Fruit fly (Drosophila melanogaster) whole organism, embryonic: ENCODE results near the gene CG33288.

Experiments
- Adf1 ChIP-seq: fragments of 200-800 bp; sonication (Bioruptor generic); IDR thresholded peaks from 2 replicates; pipeline ENCODE4 v1.3.6; 2022; ENCODE audit warnings: missing biosample characterization, missing genetic modification characterization
- Antp ChIP-seq: fragments of 200-800 bp; sonication (Bioruptor generic); optimal IDR thresholded peaks from 3 replicates; lab custom pipeline; 2016; ENCODE audit warnings: missing biosample characterization, missing genetic modification characterization
- Atf6 ChIP-seq: fragments of 200-800 bp; sonication (Bioruptor generic); IDR thresholded peaks from 2 replicates; pipeline ENCODE4 v1.3.6; 2022; ENCODE audit warnings: missing biosample characterization, missing genetic modification characterization
- Bdp1 ChIP-seq: fragments of 200-800 bp; sonication (Bioruptor generic); optimal IDR thresholded peaks from 3 replicates; lab custom pipeline; 2016; ENCODE audit warnings: missing biosample characterization, missing genetic modification characterization
- Bgb ChIP-seq: fragments of 200-800 bp; sonication (Bioruptor generic); IDR thresholded peaks from 2 replicates; pipeline ENCODE4 v1.3.6; 2022; ENCODE audit warnings: missing biosample characterization, missing genetic modification characterization; ENCODE audit not compliant: partially characterized antibody
- CG10321 ChIP-seq: fragments of 200-800 bp; sonication (Bioruptor generic); IDR thresholded peaks from 2 replicates; pipeline ENCODE4 v1.3.6; 2022; ENCODE audit warnings: missing biosample characterization, missing genetic modification characterization
- CG14050 ChIP-seq: fragments of 200-800 bp; sonication (Bioruptor generic); IDR thresholded peaks from 3 replicates; pipeline ENCODE4 v1.3.6; 2022; ENCODE audit warnings: missing biosample characterization, missing genetic modification characterization
- CG14965 ChIP-seq: fragments of 200-800 bp; sonication (Bioruptor generic); optimal IDR thresholded peaks from 2 replicates; lab custom pipeline; 2016; ENCODE audit warnings: missing biosample characterization, missing genetic modification characterization, borderline replicate concordance
- CG1602 ChIP-seq: fragments of 200-800 bp; sonication (Bioruptor generic); optimal IDR thresholded peaks from 3 replicates; lab custom pipeline; 2016; ENCODE audit warnings: missing biosample characterization, missing genetic modification characterization
- CG16779 ChIP-seq: fragments of 200-800 bp; sonication (Bioruptor generic); IDR thresholded peaks from 2 replicates; pipeline ENCODE4 v1.3.6; 2022; ENCODE audit warnings: missing biosample characterization, missing genetic modification characterization
- CG1832 ChIP-seq: fragments of 200-800 bp; sonication (Bioruptor generic); optimal IDR thresholded peaks from 2 replicates; lab custom pipeline; 2017; ENCODE audit warnings: missing biosample characterization, mild to moderate bottlenecking, missing genetic modification characterization, inconsistent platforms
- CG2678 ChIP-seq: fragments of 200-800 bp; sonication (Bioruptor generic); optimal IDR thresholded peaks from 3 replicates; lab custom pipeline; 2019; ENCODE audit warnings: missing biosample characterization, mild to moderate bottlenecking, missing genetic modification characterization, moderate library complexity
- CG3407 ChIP-seq: fragments of 200-800 bp; sonication (Bioruptor generic); optimal IDR thresholded peaks from 2 replicates; lab custom pipeline; 2018; ENCODE audit warnings: missing biosample characterization, mild to moderate bottlenecking, missing genetic modification characterization
- CG3847 ChIP-seq: fragments of 200-800 bp; sonication (Bioruptor generic); IDR thresholded peaks from 2 replicates; pipeline ENCODE4 v1.3.6; 2022; ENCODE audit warnings: missing biosample characterization, missing genetic modification characterization
- CG3995 ChIP-seq: fragments of 200-800 bp; sonication (Bioruptor generic); optimal IDR thresholded peaks from 3 replicates; lab custom pipeline; 2016; ENCODE audit warnings: missing biosample characterization, missing genetic modification characterization
- CG4328 ChIP-seq: fragments of 200-800 bp; sonication (Bioruptor generic); optimal IDR thresholded peaks from 3 replicates; lab custom pipeline; 2017; ENCODE audit warnings: missing biosample characterization, missing genetic modification reagents, missing genetic modification characterization
- CG4360 ChIP-seq: fragments of 200-800 bp; sonication (Bioruptor generic); IDR thresholded peaks from 2 replicates; pipeline ENCODE4 v1.3.6; 2022; ENCODE audit warnings: missing biosample characterization, missing genetic modification characterization
- CG4617 ChIP-seq: fragments of 200-800 bp; sonication (Bioruptor generic); optimal IDR thresholded peaks from 3 replicates; lab custom pipeline; 2016; ENCODE audit warnings: missing biosample characterization, missing genetic modification characterization, borderline replicate concordance
- CG4730 ChIP-seq: fragments of 200-800 bp; sonication (Bioruptor generic); IDR thresholded peaks from 2 replicates; pipeline ENCODE4 v1.3.6; 2022; ENCODE audit warnings: missing biosample characterization, missing genetic modification characterization
- CG7271 ChIP-seq: fragments of 200-800 bp; sonication (Bioruptor generic); optimal IDR thresholded peaks from 2 replicates; lab custom pipeline; 2018; ENCODE audit warnings: missing biosample characterization, mild to moderate bottlenecking, missing genetic modification characterization, moderate library complexity
- CG7987 ChIP-seq: fragments of 200-800 bp; sonication (Bioruptor generic); optimal IDR thresholded peaks from 2 replicates; lab custom pipeline; 2018; ENCODE audit warnings: missing biosample characterization, mild to moderate bottlenecking, missing genetic modification characterization, moderate library complexity
- CG8478 ChIP-seq: fragments of >200 bp; optimal IDR thresholded peaks from 2 replicates; lab custom pipeline; 2018
- CG8765 ChIP-seq: fragments of 200-800 bp; sonication (Bioruptor generic); IDR thresholded peaks from 2 replicates; pipeline ENCODE4 v1.3.6; 2022; ENCODE audit warnings: missing biosample characterization, missing genetic modification characterization
- Ets97D ChIP-seq: fragments of 200-800 bp; sonication (Bioruptor generic); optimal IDR thresholded peaks from 3 replicates; lab custom pipeline; 2016; ENCODE audit warnings: missing biosample characterization, missing genetic modification characterization
- H15 ChIP-seq: fragments of 200-800 bp; sonication (Bioruptor generic); IDR thresholded peaks from 3 replicates; pipeline ENCODE4 v1.3.6; 2022; ENCODE audit warnings: missing biosample characterization, missing genetic modification characterization
- Hmr ChIP-seq: fragments of 200-800 bp; sonication (Bioruptor generic); optimal IDR thresholded peaks from 3 replicates; lab custom pipeline; 2017; ENCODE audit warnings: mild to moderate bottlenecking, missing biosample characterization, missing genetic modification reagents, missing genetic modification characterization
- Med ChIP-seq: fragments of 200-800 bp; sonication (Bioruptor generic); peaks from one replicate; lab custom pipeline; 2016; ENCODE audit warnings: missing biosample characterization, missing genetic modification characterization, mild to moderate bottlenecking, inconsistent platforms, moderate library complexity
- Neu2 ChIP-seq: fragments of 200-800 bp; sonication (Bioruptor generic); optimal IDR thresholded peaks from 3 replicates; lab custom pipeline; 2016; ENCODE audit warnings: missing biosample characterization, missing genetic modification characterization, borderline replicate concordance
- Rfx ChIP-seq: fragments of 200-800 bp; sonication (Bioruptor generic); IDR thresholded peaks from 2 replicates; pipeline ENCODE4 v1.3.6; 2022; ENCODE audit warnings: missing biosample characterization, missing genetic modification characterization
- Sox102F ChIP-seq: fragments of 200-800 bp; sonication (Bioruptor generic); optimal IDR thresholded peaks from 2 replicates; lab custom pipeline; 2018; ENCODE audit warnings: missing biosample characterization, mild to moderate bottlenecking, missing genetic modification characterization, moderate library complexity
- Taf1 ChIP-seq: fragments of 200-800 bp; sonication (Bioruptor generic); IDR thresholded peaks from 2 replicates; pipeline ENCODE4 v1.3.6; 2022; ENCODE audit warnings: missing biosample characterization, missing genetic modification characterization
- YL-1 ChIP-seq: fragments of 200-800 bp; sonication (Bioruptor generic); optimal IDR thresholded peaks from 3 replicates; lab custom pipeline; 2017; ENCODE audit warnings: missing biosample characterization, mild to moderate bottlenecking, missing genetic modification characterization
- ab ChIP-seq: fragments of 200-800 bp; sonication (Bioruptor generic); optimal IDR thresholded peaks from 2 replicates; lab custom pipeline; 2016; ENCODE audit warnings: missing biosample characterization, missing genetic modification characterization
- aop ChIP-seq: fragments of 200-800 bp; sonication (Bioruptor generic); IDR thresholded peaks from 2 replicates; pipeline ENCODE4 v1.3.6; 2022; ENCODE audit warnings: missing biosample characterization, missing genetic modification characterization
- az2 ChIP-seq: fragments of 200-800 bp; sonication (Bioruptor generic); optimal IDR thresholded peaks from 3 replicates; lab custom pipeline; 2016; ENCODE audit warnings: missing biosample characterization, missing genetic modification characterization
- bab2 ChIP-seq: fragments of 200-800 bp; sonication (Bioruptor generic); optimal IDR thresholded peaks from 2 replicates; lab custom pipeline; 2016; ENCODE audit warnings: missing biosample characterization, missing genetic modification characterization
- bcd ChIP-seq: fragments of 200-800 bp; sonication (Bioruptor generic); optimal IDR thresholded peaks from 2 replicates; lab custom pipeline; 2017; ENCODE audit warnings: missing biosample characterization, mild to moderate bottlenecking, missing genetic modification characterization
- corto ChIP-seq: fragments of 200-800 bp; sonication (Bioruptor generic); optimal IDR thresholded peaks from 2 replicates; lab custom pipeline; 2016; ENCODE audit warnings: missing biosample characterization, mild to moderate bottlenecking, missing genetic modification characterization, moderate library complexity
- crc ChIP-seq: fragments of 200-800 bp; sonication (Bioruptor generic); optimal IDR thresholded peaks from 2 replicates; lab custom pipeline; 2016; ENCODE audit warnings: missing biosample characterization, missing genetic modification characterization
- disco-r ChIP-seq: fragments of 200-800 bp; sonication (Bioruptor generic); optimal IDR thresholded peaks from 2 replicates; lab custom pipeline; 2016; ENCODE audit warnings: missing biosample characterization, missing genetic modification characterization
- eve ChIP-seq, 2 experiments: fragments of >200 bp; optimal IDR thresholded peaks; 2 replicates each; lab custom pipeline; 2017; ENCODE audit warnings: missing biosample characterization in 2 of 2, missing genetic modification characterization in 2 of 2
- gcm2 ChIP-seq: fragments of 200-800 bp; sonication (Bioruptor generic); optimal IDR thresholded peaks from 2 replicates; lab custom pipeline; 2016; ENCODE audit warnings: missing biosample characterization, missing genetic modification characterization
- h ChIP-seq: fragments of >200 bp; optimal IDR thresholded peaks from 2 replicates; lab custom pipeline; 2017
- klu ChIP-seq: fragments of 200-800 bp; sonication (Bioruptor generic); IDR thresholded peaks from 2 replicates; pipeline ENCODE4 v1.3.6; 2022; ENCODE audit warnings: missing biosample characterization, missing genetic modification characterization
- lov ChIP-seq, 2 experiments: fragments of 200-800 bp in 1 of 2; fragments of >200 bp in 1 of 2; sonication (Bioruptor generic) in 1 of 2; IDR thresholded peaks in 1 of 2; optimal IDR thresholded peaks in 1 of 2; 2 replicates in 1 of 2; 3 replicates in 1 of 2; pipeline versions ENCODE4 v1.3.6 to Lab custom; 2017 to 2022; ENCODE audit warnings: missing biosample characterization in 1 of 2, missing genetic modification characterization in 1 of 2
- nau ChIP-seq: fragments of 200-800 bp; sonication (Bioruptor generic); optimal IDR thresholded peaks from 3 replicates; lab custom pipeline; 2017; ENCODE audit warnings: missing biosample characterization, mild to moderate bottlenecking, missing genetic modification characterization, missing genetic modification reagents
- odd ChIP-seq: fragments of 200-800 bp; sonication (Bioruptor generic); optimal IDR thresholded peaks from 2 replicates; lab custom pipeline; 2017; ENCODE audit warnings: missing biosample characterization, mild to moderate bottlenecking, missing genetic modification characterization
- p53 ChIP-seq: fragments of 200-800 bp; sonication (Bioruptor generic); optimal IDR thresholded peaks from 2 replicates; lab custom pipeline; 2016; ENCODE audit warnings: missing biosample characterization, missing genetic modification characterization
- so ChIP-seq: fragments of 200-800 bp; sonication (Bioruptor generic); IDR thresholded peaks from 3 replicates; pipeline ENCODE4 v1.3.6; 2022; ENCODE audit warnings: missing biosample characterization, missing genetic modification characterization
- sob ChIP-seq: fragments of 200-800 bp; sonication (Bioruptor generic); IDR thresholded peaks from 2 replicates; pipeline ENCODE4 v1.3.6; 2022; ENCODE audit warnings: missing biosample characterization, missing genetic modification characterization
- sug ChIP-seq: fragments of 200-800 bp; optimal IDR thresholded peaks from 2 replicates; lab custom pipeline; 2019; ENCODE audit warnings: missing biosample characterization, mild to moderate bottlenecking, missing genetic modification characterization, moderate library complexity
- trem ChIP-seq: fragments of 200-800 bp; optimal IDR thresholded peaks from 3 replicates; lab custom pipeline; 2019; ENCODE audit warnings: missing biosample characterization, mild to moderate bottlenecking, missing genetic modification characterization, moderate library complexity

The CG33288 gene

dm6 chr3L:21464240-21464639 is 36.6 kb downstream of the CG33288 start (continued):
- TF ChIP-seq Med (GFP tag; lab: Kevin White, UChicago) (peak; percentile 93), gcm2 (GFP tag; lab: Kevin White, UChicago) (no peak), CG3995 (GFP tag; lab: Kevin White, UChicago) (no peak), p53 (GFP tag; lab: Kevin White, UChicago) (no peak), odd (GFP tag; lab: Kevin White, UChicago) (peak; percentile 56), CG3407 (GFP tag; lab: Kevin White, UChicago) (peak; percentile 90), Rfx (GFP tag; lab: Robert Waterston, UW) (no peak; the same call in 1 of the 2 replicates), CG14965 (GFP tag; lab: Kevin White, UChicago) (peak; percentile 6), sob (0 out of 2 replicates have a peak, but pooled peaks have one; percentile 31), CG4617 (GFP tag; lab: Kevin White, UChicago) (no peak), klu (GFP tag; lab: Robert Waterston, UW) (no peak), lov (optimal IDR thresholded peaks at IDR 0.05; lab: Kevin White, UChicago) (no peak), lov (GFP tag; IDR thresholded peaks at IDR 0.05; lab: Robert Waterston, UW) (peak; percentile 90), CG1602 (GFP tag; lab: Kevin White, UChicago) (peak; percentile 47), crc (GFP tag; lab: Kevin White, UChicago) (no peak), CG7271 (tag; lab: Kevin White, UChicago) (peak; percentile 97), eve (GFP tag; optimal IDR thresholded peaks at IDR 0.05; lab: Kevin White, UChicago) (no peak), trem (tag; lab: Kevin White, UChicago) (peak; percentile 92), CG4328 (no peak), nau (GFP tag; lab: Kevin White, UChicago) (no peak), Bgb (GFP tag; lab: Robert Waterston, UW) (no peak), CG4730 (GFP tag; lab: Robert Waterston, UW) (no peak), CG16779 (GFP tag; lab: Robert Waterston, UW) (no peak), CG14050 (GFP tag; lab: Robert Waterston, UW) (no peak), ab (GFP tag; lab: Kevin White, UChicago) (no peak), Sox102F (GFP tag; lab: Kevin White, UChicago) (peak; percentile 68), CG2678 (tag; lab: Kevin White, UChicago) (peak; percentile 68), Hmr (GFP tag; lab: Kevin White, UChicago) (peak; percentile 12), CG8765 (GFP tag; lab: Robert Waterston, UW) (0 out of 2 replicates have a peak, but pooled peaks have one; percentile 32), h (no peak), Adf1 (GFP tag; lab: Robert Waterston, UW) (no peak), Neu2 (GFP tag; lab: Kevin White, UChicago) (peak; percentile 43), disco-r (GFP tag; lab: Kevin White, UChicago) (no peak), CG8478 (no peak), corto (GFP tag; lab: Kevin White, UChicago) (no peak), bab2 (GFP tag; lab: Kevin White, UChicago) (peak; percentile 80), CG1832 (GFP tag; lab: Kevin White, UChicago) (no peak), aop (GFP tag; lab: Robert Waterston, UW) (no peak), Antp (no peak), Bdp1 (peak; percentile 45), sug (tag; lab: Kevin White, UChicago) (no peak), Taf1 (GFP tag; lab: Robert Waterston, UW) (no peak), YL-1 (GFP tag; lab: Kevin White, UChicago) (peak; percentile 61), Ets97D (GFP tag; lab: Kevin White, UChicago) (no peak), CG4360 (peak; percentile 71), so (no peak), H15 (GFP tag; lab: Robert Waterston, UW) (no peak), CG7987 (GFP tag; lab: Kevin White, UChicago) (peak; percentile 74), az2 (GFP tag; lab: Kevin White, UChicago) (peak; percentile 23), Atf6 (GFP tag; lab: Robert Waterston, UW) (no peak), bcd (GFP tag; lab: Kevin White, UChicago) (peak; percentile 59), CG3847 (no peak), CG10321 (GFP tag; lab: Robert Waterston, UW) (no peak)
